Worm (Caenorhabditis elegans) whole organism, L4/young adult: Measurements from ENCODE around the gene str-69.

ENCODE experiments used
- W03F9.2 ChIP-seq: fragments of 150-350 bp; optimal IDR thresholded peaks from 2 replicates; lab custom pipeline; 2014; ENCODE audit warnings: missing biosample characterization, missing genetic modification characterization
- dao-5 ChIP-seq: sonication (generic microtip); optimal IDR thresholded peaks from 2 replicates; lab custom pipeline; 2016; ENCODE audit warnings: missing genotype, missing genetic modification characterization, moderate library complexity, missing compliant biosample characterization
- him-1 ChIP-seq: sonication (generic microtip); optimal IDR thresholded peaks from 2 replicates; lab custom pipeline; 2016; ENCODE audit warnings: missing genotype, missing genetic modification reagents, missing genetic modification characterization, missing compliant biosample characterization

ce11 chrV:3081471-3081870, 24.2 kb downstream of the str-69 start, which contains the start of gene srt-7:
- TF ChIP-seq dao-5 (tag; lab: Kevin White, UChicago) (no peak), W03F9.2 (tag; lab: Kevin White, UChicago) (no peak), him-1 (no peak)
